Worm (Caenorhabditis elegans): ENCODE results near the gene F53A9.3.

The F53A9.3 gene

ce11 chrX:8741629-8742170 is 33.5 kb downstream of the F53A9.3 start:
- TF ChIP-seq unc-62 (GFP tag; optimal IDR thresholded peaks at IDR 0.05): no peak

- no peak for TF ChIP-seq unc-62 (GFP tag; optimal IDR thresholded peaks at IDR 0.05)
These were observed 34.7 kb downstream of the F53A9.3 start, which contains the start of gene M02D8.7 for ce11 chrX:8742896-8743295. M02D8.7 (minus strand) TSS chrX:8742996.

ce11 chrX:8744192-8744985 is 36.2 kb downstream of the F53A9.3 start:
- TF ChIP-seq unc-62 (GFP tag; optimal IDR thresholded peaks at IDR 0.05): no peak

- no peak for TF ChIP-seq unc-62 (GFP tag; optimal IDR thresholded peaks at IDR 0.05)
These were observed 37.4 kb downstream of the F53A9.3 start for ce11 chrX:8745524-8745923.

- TF ChIP-seq unc-62 (GFP tag; optimal IDR thresholded peaks at IDR 0.05): no peak
These were observed 42.1 kb downstream of the F53A9.3 start for ce11 chrX:8750209-8750608.

- TF ChIP-seq unc-62 (GFP tag; optimal IDR thresholded peaks at IDR 0.05): no peak
These were observed 42.5 kb downstream of the F53A9.3 start, which contains the start of gene asns-2 for ce11 chrX:8750660-8751059. asns-2 (minus strand) TSS chrX:8750941.

- no peak for TF ChIP-seq unc-62 (GFP tag; optimal IDR thresholded peaks at IDR 0.05)
These were observed 44.4 kb downstream of the F53A9.3 start for ce11 chrX:8752546-8752945.

ce11 chrX:8754285-8754795 is 46.2 kb downstream of the F53A9.3 start:
- no peak for TF ChIP-seq unc-62 (GFP tag; optimal IDR thresholded peaks at IDR 0.05)

- TF ChIP-seq unc-62 (GFP tag; optimal IDR thresholded peaks at IDR 0.05): no peak
These were observed 47.8 kb downstream of the F53A9.3 start for ce11 chrX:8755987-8756386.
